Worm (Caenorhabditis elegans) whole organism, young adult: ENCODE results near the gene F31F7.2.
A peak's percentile ranks its signal among the peaks of the same experiment; 100 is the strongest.

Experiments
- C06A6.2 ChIP-seq: fragments of 200-800 bp; sonication (Bioruptor generic); conservative IDR thresholded peaks from 2 replicates; pipeline ENCODE4 v1.3.6; 2022; ENCODE audit warnings: missing genetic modification characterization, missing compliant biosample characterization
- F22D6.2 ChIP-seq: sonication (generic microtip); optimal IDR thresholded peaks from 2 replicates; lab custom pipeline; 2016; ENCODE audit warnings: mild to moderate bottlenecking, missing genetic modification characterization, missing compliant biosample characterization
- F23B12.7 ChIP-seq: sonication (generic microtip); optimal IDR thresholded peaks from 2 replicates; lab custom pipeline; 2017; ENCODE audit warnings: missing genetic modification characterization, mild to moderate bottlenecking, missing compliant biosample characterization, antibody characterized with exemption, moderate library complexity; ENCODE audit not compliant: insufficient read depth
- F52B5.7 ChIP-seq: sonication (generic microtip); optimal IDR thresholded peaks from 2 replicates; lab custom pipeline; 2016; ENCODE audit warnings: mild to moderate bottlenecking, missing genetic modification characterization, missing compliant biosample characterization
- F55B11.4 ChIP-seq: sonication (generic microtip); optimal IDR thresholded peaks from 2 replicates; lab custom pipeline; 2016; ENCODE audit warnings: missing compliant biosample characterization, missing genetic modification characterization, borderline replicate concordance; ENCODE audit not compliant: insufficient read depth
- K11D2.4 ChIP-seq: fragments of 200-800 bp; sonication (Bioruptor generic); IDR thresholded peaks from 2 replicates; pipeline ENCODE4 v1.3.6; 2022; ENCODE audit warnings: missing genetic modification reagents, missing genetic modification characterization, missing compliant biosample characterization
- Y56A3A.18 ChIP-seq: fragments of 200-800 bp; sonication (Bioruptor generic); IDR thresholded peaks from 2 replicates; pipeline ENCODE4 v1.3.6; 2022; ENCODE audit warnings: missing genetic modification reagents, missing genetic modification characterization, missing compliant biosample characterization
- Y79H2A.3 ChIP-seq: fragments of 200-800 bp; sonication (Bioruptor generic); conservative IDR thresholded peaks from 2 replicates; pipeline ENCODE4 v1.3.6; 2022; ENCODE audit warnings: missing genetic modification reagents, missing genetic modification characterization, missing compliant biosample characterization
- ZK185.1 ChIP-seq: sonication (generic microtip); optimal IDR thresholded peaks from 2 replicates; lab custom pipeline; 2016; ENCODE audit warnings: mild to moderate bottlenecking, missing genetic modification characterization, missing compliant biosample characterization; ENCODE audit not compliant: poor library complexity, severe bottlenecking
- akir-1 ChIP-seq: fragments of 200-800 bp; sonication (Bioruptor generic); optimal IDR thresholded peaks from 2 replicates; lab custom pipeline; 2018; ENCODE audit warnings: mild to moderate bottlenecking, missing genetic modification characterization, moderate library complexity, missing compliant biosample characterization
- athp-1 ChIP-seq: sonication (generic microtip); optimal IDR thresholded peaks from 2 replicates; lab custom pipeline; 2017; ENCODE audit warnings: mild to moderate bottlenecking, missing genetic modification characterization, missing compliant biosample characterization
- cebp-2 ChIP-seq: fragments of 200-800 bp; sonication (Bioruptor generic); IDR thresholded peaks from 2 replicates; pipeline ENCODE4 v1.3.6; 2022; ENCODE audit warnings: missing genetic modification characterization, missing compliant biosample characterization
- ceh-79 ChIP-seq: sonication (generic microtip); optimal IDR thresholded peaks from 2 replicates; lab custom pipeline; 2017; ENCODE audit warnings: mild to moderate bottlenecking, missing genetic modification characterization, missing compliant biosample characterization
- chd-7 ChIP-seq: sonication (generic microtip); optimal IDR thresholded peaks from 2 replicates; lab custom pipeline; 2016; ENCODE audit warnings: mild to moderate bottlenecking, missing genetic modification characterization, moderate library complexity, missing compliant biosample characterization
- egl-44 ChIP-seq: fragments of 200-800 bp; sonication (Bioruptor generic); IDR thresholded peaks from 2 replicates; pipeline ENCODE4 v1.3.6; 2022; ENCODE audit warnings: missing genetic modification reagents, missing genetic modification characterization, missing compliant biosample characterization
- hrde-1 ChIP-seq: sonication (generic microtip); optimal IDR thresholded peaks from 2 replicates; lab custom pipeline; 2016; ENCODE audit warnings: missing genetic modification characterization, mild to moderate bottlenecking, missing compliant biosample characterization, moderate library complexity, missing genotype, missing genetic modification reagents, borderline replicate concordance
- hsf-1 ChIP-seq: fragments of 200-800 bp; sonication (Bioruptor generic); IDR thresholded peaks from 2 replicates; pipeline ENCODE4 v1.3.6; 2022; ENCODE audit warnings: missing genetic modification reagents, missing genetic modification characterization, missing compliant biosample characterization
- let-607 ChIP-seq, 2 experiments: fragments of 200-800 bp in 1 of 2; sonication (Bioruptor generic) in 1 of 2; sonication (generic microtip) in 1 of 2; optimal IDR thresholded peaks; 2 replicates each; lab custom pipeline; 2016 to 2018; ENCODE audit warnings: mild to moderate bottlenecking in 2 of 2, missing compliant biosample characterization in 2 of 2, missing genetic modification characterization in 2 of 2, moderate library complexity in 2 of 2, missing genotype in 1 of 2
- lin-54 ChIP-seq: fragments of 200-800 bp; sonication (Bioruptor generic); optimal IDR thresholded peaks from 2 replicates; lab custom pipeline; 2018; ENCODE audit warnings: mild to moderate bottlenecking, missing genetic modification characterization, missing compliant biosample characterization
- lsl-1 ChIP-seq: fragments of 200-800 bp; sonication (Bioruptor generic); optimal IDR thresholded peaks from 2 replicates; lab custom pipeline; 2018; ENCODE audit warnings: mild to moderate bottlenecking, missing genetic modification characterization, moderate library complexity, missing compliant biosample characterization
- nfyb-1 ChIP-seq: fragments of 200-800 bp; sonication (Bioruptor generic); IDR thresholded peaks from 2 replicates; pipeline ENCODE4 v1.3.6; 2022; ENCODE audit warnings: missing genetic modification reagents, missing genetic modification characterization, missing compliant biosample characterization
- nhr-120 ChIP-seq: fragments of 200-800 bp; sonication (Bioruptor generic); IDR thresholded peaks from 2 replicates; pipeline ENCODE4 v1.3.6; 2022; ENCODE audit warnings: missing genetic modification characterization, missing compliant biosample characterization
- nhr-27 ChIP-seq: fragments of 200-800 bp; sonication (Bioruptor generic); optimal IDR thresholded peaks from 2 replicates; lab custom pipeline; 2018; ENCODE audit warnings: mild to moderate bottlenecking, missing genetic modification characterization, moderate library complexity, missing compliant biosample characterization
- nhr-80 ChIP-seq: sonication (generic microtip); optimal IDR thresholded peaks from 2 replicates; lab custom pipeline; 2016; ENCODE audit warnings: missing genetic modification characterization, missing compliant biosample characterization
- nhr-90 ChIP-seq: sonication (generic microtip); optimal IDR thresholded peaks from 2 replicates; lab custom pipeline; 2016; ENCODE audit warnings: missing genotype, mild to moderate bottlenecking, missing genetic modification characterization, missing compliant biosample characterization
- pbrm-1 ChIP-seq: fragments of 200-800 bp; sonication (Bioruptor generic); IDR thresholded peaks from 2 replicates; pipeline ENCODE4 v1.3.6; 2022; ENCODE audit warnings: missing genetic modification reagents, missing genetic modification characterization, missing compliant biosample characterization
- pha-4 ChIP-seq: fragments of 150-350 bp; sonication (generic microtip); optimal IDR thresholded peaks from 2 replicates; lab custom pipeline; 2014; ENCODE audit warnings: missing biosample characterization, missing genetic modification reagents, missing genetic modification characterization
- rec-8 ChIP-seq, 2 experiments: sonication (generic microtip); optimal IDR thresholded peaks; 2 replicates each; lab custom pipeline; 2016; ENCODE audit warnings: mild to moderate bottlenecking in 2 of 2, missing genetic modification characterization in 2 of 2, missing genetic modification reagents in 2 of 2, missing genotype in 2 of 2, missing biosample characterization in 1 of 2, missing compliant biosample characterization in 1 of 2, moderate library complexity in 1 of 2
- snpc-1.1 ChIP-seq: sonication (generic microtip); optimal IDR thresholded peaks from 2 replicates; lab custom pipeline; 2017; ENCODE audit warnings: missing genetic modification characterization, mild to moderate bottlenecking, missing compliant biosample characterization, antibody characterized with exemption, moderate library complexity, missing genotype, missing genetic modification reagents; ENCODE audit not compliant: insufficient read depth
- snpc-3.4 ChIP-seq: sonication (generic microtip); optimal IDR thresholded peaks from 2 replicates; lab custom pipeline; 2017; ENCODE audit warnings: missing genetic modification characterization, mild to moderate bottlenecking, missing compliant biosample characterization, antibody characterized with exemption, moderate library complexity, missing genotype, missing genetic modification reagents
- snpc-4 ChIP-seq, 5 experiments: fragments of 150-350 bp in 1 of 5; sonication (generic microtip) in 4 of 5; optimal IDR thresholded peaks; 2 replicates each; lab custom pipeline; 2014 to 2018; ENCODE audit warnings: missing genetic modification characterization in 5 of 5, missing biosample characterization in 3 of 5, antibody characterized with exemption in 2 of 5, mild to moderate bottlenecking in 2 of 5, missing compliant biosample characterization in 2 of 5, missing genotype in 2 of 5, moderate library complexity in 2 of 5, missing genetic modification reagents in 1 of 5
- sptf-2 ChIP-seq: fragments of 200-800 bp; sonication (Bioruptor generic); optimal IDR thresholded peaks from 2 replicates; lab custom pipeline; 2018; ENCODE audit warnings: mild to moderate bottlenecking, missing genetic modification characterization, missing compliant biosample characterization
- tbx-9 ChIP-seq: sonication (generic microtip); optimal IDR thresholded peaks from 2 replicates; lab custom pipeline; 2016; ENCODE audit warnings: borderline replicate concordance, missing genetic modification characterization, inconsistent platforms, missing compliant biosample characterization
- zfh-2 ChIP-seq: fragments of 200-800 bp; sonication (Bioruptor generic); conservative IDR thresholded peaks from 2 replicates; pipeline ENCODE4 v1.3.6; 2022; ENCODE audit warnings: missing genetic modification reagents, missing genetic modification characterization, missing compliant biosample characterization
- ztf-25 ChIP-seq: fragments of 200-800 bp; sonication (Bioruptor generic); IDR thresholded peaks from 2 replicates; pipeline ENCODE4 v1.3.6; 2022; ENCODE audit warnings: missing genetic modification reagents, missing genetic modification characterization, missing compliant biosample characterization

The F31F7.2 gene

DNA sequence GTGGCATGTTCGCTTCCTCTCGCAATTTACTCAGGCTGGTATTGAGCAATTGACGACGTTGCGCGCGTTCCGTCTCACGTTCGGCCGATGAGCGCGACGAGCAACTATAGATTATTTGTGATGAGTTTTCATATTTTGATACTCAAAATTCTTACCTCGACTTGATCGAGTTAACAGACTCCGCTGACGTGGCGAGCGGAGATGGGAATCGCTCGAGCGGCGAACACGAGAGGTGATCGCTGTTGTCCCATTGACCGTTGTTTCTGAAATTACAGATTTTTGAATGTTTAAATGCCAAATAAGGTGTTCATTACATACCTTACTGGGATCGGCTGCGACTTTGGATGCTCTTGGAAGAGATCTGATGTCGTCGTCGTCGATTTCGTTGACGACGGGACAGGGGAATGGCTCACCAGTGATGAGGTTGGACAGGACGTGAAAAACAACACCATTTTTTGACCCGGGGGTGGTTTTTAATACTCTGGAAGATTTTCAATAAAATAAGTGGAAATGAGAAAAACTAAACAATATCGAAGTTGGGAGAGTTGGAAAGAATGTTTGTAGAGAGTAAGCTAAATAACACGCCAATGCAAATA, 44.0 kb upstream of the F31F7.2 start, which contains the start of gene W06H8.6 (continued):
- no peak for TF ChIP-seq snpc-4 (GFP tag; optimal IDR thresholded peaks at IDR 0.05; lab: Kevin White, UChicago)
- no peak for TF ChIP-seq snpc-4 (tag; optimal IDR thresholded peaks at IDR 0.05; lab: Kevin White, UChicago)
- no peak for TF ChIP-seq snpc-1.1
- TF ChIP-seq pbrm-1 (GFP tag; lab: Robert Waterston, UW), result peak; percentile 36; the same call in 1 of the 2 replicates
- TF ChIP-seq nhr-90, result peak; percentile 38
- 0 out of 2 replicates have a peak, but pooled peaks have one; percentile 20 for TF ChIP-seq Y79H2A.3
- no peak for TF ChIP-seq rec-8 (tag; optimal IDR thresholded peaks at IDR 0.05; lab: Kevin White, UChicago)
- no peak for TF ChIP-seq ZK185.1 (tag; lab: Kevin White, UChicago)
- TF ChIP-seq ztf-25 (GFP tag; lab: Robert Waterston, UW), result 0 out of 2 replicates have a peak, but pooled peaks have one; percentile 54
- TF ChIP-seq K11D2.4, result no peak
- TF ChIP-seq Y56A3A.18 (GFP tag; lab: Robert Waterston, UW), result peak; percentile 31; the same call in 1 of the 2 replicates
- no peak for TF ChIP-seq C06A6.2 (GFP tag; lab: Robert Waterston, UW)
- TF ChIP-seq F55B11.4 (tag; lab: Kevin White, UChicago), result no peak
- no peak for TF ChIP-seq akir-1 (GFP tag; lab: Kevin White, UChicago)
- TF ChIP-seq lsl-1, result no peak
- TF ChIP-seq F22D6.2 (tag; lab: Kevin White, UChicago), result no peak
- 0 out of 2 replicates have a peak, but pooled peaks have one; percentile 67 for TF ChIP-seq nfyb-1
- TF ChIP-seq F52B5.7, result peak; percentile 65
- no peak for TF ChIP-seq egl-44 (GFP tag; lab: Robert Waterston, UW)
- no peak for TF ChIP-seq sptf-2
- no peak for TF ChIP-seq nhr-27
- no peak for TF ChIP-seq pha-4 (tag; lab: Kevin White, UChicago)
- TF ChIP-seq tbx-9 (tag; lab: Kevin White, UChicago), result no peak
- TF ChIP-seq hrde-1, result no peak
- peak; percentile 41 for TF ChIP-seq chd-7
- TF ChIP-seq cebp-2 (GFP tag; lab: Robert Waterston, UW), result 0 out of 2 replicates have a peak, but pooled peaks have one; percentile 57
- TF ChIP-seq athp-1 (tag; lab: Kevin White, UChicago), result peak; percentile 28
- peak; percentile 75 for TF ChIP-seq zfh-2
- no peak for TF ChIP-seq hsf-1 (GFP tag; lab: Robert Waterston, UW)
- TF ChIP-seq let-607 (tag; optimal IDR thresholded peaks at IDR 0.05; lab: Kevin White, UChicago), result peak in 1 of 2 experiments; percentile 34
- no peak for TF ChIP-seq F23B12.7 (tag; lab: Kevin White, UChicago)
- TF ChIP-seq lin-54 (GFP tag; lab: Kevin White, UChicago), result peak; percentile 20
- no peak for TF ChIP-seq nhr-80 (tag; lab: Kevin White, UChicago)
- TF ChIP-seq nhr-120 (GFP tag; lab: Robert Waterston, UW), result no peak
- TF ChIP-seq snpc-3.4 (tag; lab: Kevin White, UChicago), result no peak
- TF ChIP-seq ceh-79 (tag; lab: Kevin White, UChicago), result no peak
